Fruit fly (Drosophila melanogaster): ENCODE data around the gene btl.

Gene btl

dm6 chr3L:14053073-14053643 is 22.4 kb upstream of the btl start, which contains the start of the genes CG13484 and Frl (continued):
- no peak for TF ChIP-seq HLH3B (GFP tag; IDR thresholded peaks at IDR 0.05)
- no peak for TF ChIP-seq stc (GFP tag; IDR thresholded peaks at IDR 0.05)
- TF ChIP-seq peb (GFP tag; IDR thresholded peaks at IDR 0.05): no peak; the same call in 1 of the 2 replicates
- no peak for TF ChIP-seq Atf3 (GFP tag; optimal IDR thresholded peaks at IDR 0.05)
- TF ChIP-seq otp (GFP tag; IDR thresholded peaks at IDR 0.05): peak; percentile 55; the same call in 1 of the 3 replicates
- no peak for TF ChIP-seq CG6272 (GFP tag; IDR thresholded peaks at IDR 0.05)
- peak; percentile 39; the same call in 1 of the 2 replicates for TF ChIP-seq CG9932 (GFP tag; IDR thresholded peaks at IDR 0.05)
- TF ChIP-seq ssp (GFP tag; IDR thresholded peaks at IDR 0.05): peak; percentile 29; the same call in 1 of the 2 replicates
- TF ChIP-seq Tbp (GFP tag; optimal IDR thresholded peaks at IDR 0.05): no peak
- TF ChIP-seq CG7963 (GFP tag; IDR thresholded peaks at IDR 0.05; ENCODE audit: partially characterized antibody): no peak
- no peak for TF ChIP-seq CG8765 (GFP tag; IDR thresholded peaks at IDR 0.05)
- TF ChIP-seq HHEX (GFP tag; optimal IDR thresholded peaks at IDR 0.05): no peak
- peak; percentile 26 for TF ChIP-seq CG7928 (GFP tag; optimal IDR thresholded peaks at IDR 0.05)
- peak; percentile 56; the same call in 1 of the 2 replicates for TF ChIP-seq CG13287 (GFP tag; IDR thresholded peaks at IDR 0.05; ENCODE audit: partially characterized antibody)
- TF ChIP-seq CG6654 (GFP tag; optimal IDR thresholded peaks at IDR 0.05): no peak
- no peak for TF ChIP-seq onecut (GFP tag; IDR thresholded peaks at IDR 0.05)
- TF ChIP-seq CG3281 (GFP tag; optimal IDR thresholded peaks at IDR 0.05): no peak
- peak; percentile 29 for TF ChIP-seq zfh2 (GFP tag; optimal IDR thresholded peaks at IDR 0.05)
- peak; percentile 32 for TF ChIP-seq mirr (GFP tag; optimal IDR thresholded peaks at IDR 0.05)
- TF ChIP-seq dimm (GFP tag; IDR thresholded peaks at IDR 0.05): no peak
- no peak for TF ChIP-seq CG8290 (GFP tag; optimal IDR thresholded peaks at IDR 0.05)
- peak; percentile 37 to 89 for TF ChIP-seq CG8290 (tag; optimal IDR thresholded peaks at IDR 0.05)
- peak; percentile 38 for TF ChIP-seq CG8388 (GFP tag; optimal IDR thresholded peaks at IDR 0.05)
- no peak for TF ChIP-seq CG15011 (GFP tag; optimal IDR thresholded peaks at IDR 0.05)
- no peak for TF ChIP-seq Hr3 (GFP tag; optimal IDR thresholded peaks at IDR 0.05)
- peak; percentile 20 for TF ChIP-seq CG2120 (GFP tag; optimal IDR thresholded peaks at IDR 0.05)
- no peak for TF ChIP-seq Gsc (GFP tag; IDR thresholded peaks at IDR 0.05)
- TF ChIP-seq kah (GFP tag; optimal IDR thresholded peaks at IDR 0.05): no peak
- no peak for TF ChIP-seq maf-S (GFP tag; optimal IDR thresholded peaks at IDR 0.05)
- TF ChIP-seq crp (GFP tag; optimal IDR thresholded peaks at IDR 0.05): peak in 1 of 2 experiments; percentile 48
- no peak for TF ChIP-seq Hr78 (GFP tag; optimal IDR thresholded peaks at IDR 0.05)
- peak; percentile 2 for TF ChIP-seq Antp (GFP tag; optimal IDR thresholded peaks at IDR 0.05)
- no peak for TF ChIP-seq CG14667 (GFP tag; IDR thresholded peaks at IDR 0.05)
- TF ChIP-seq pita (GFP tag; optimal IDR thresholded peaks at IDR 0.05): peak; percentile 77
- TF ChIP-seq CG17359 (tag; optimal IDR thresholded peaks at IDR 0.05): no peak
- TF ChIP-seq vvl (GFP tag; IDR thresholded peaks at IDR 0.05): peak; percentile 71
- TF ChIP-seq Dfd (GFP tag; optimal IDR thresholded peaks at IDR 0.05): no peak
- TF ChIP-seq gcm (GFP tag; optimal IDR thresholded peaks at IDR 0.05): peak; percentile 39
- TF ChIP-seq Abd-B (GFP tag; optimal IDR thresholded peaks at IDR 0.05): peak; percentile 72
- TF ChIP-seq dm (GFP tag; optimal IDR thresholded peaks at IDR 0.05): peak; percentile 70
- TF ChIP-seq Ets65A (GFP tag): peak; percentile 85
- no peak for TF ChIP-seq E2f1 (GFP tag; IDR thresholded peaks at IDR 0.05)
- TF ChIP-seq CG34376 (GFP tag; optimal IDR thresholded peaks at IDR 0.05): peak; percentile 48
- peak; percentile 33; the same call in 1 of the 2 replicates for TF ChIP-seq crol (GFP tag; IDR thresholded peaks at IDR 0.05)
- TF ChIP-seq z (GFP tag; IDR thresholded peaks at IDR 0.05): no peak
- no peak for TF ChIP-seq Ada2b (GFP tag; IDR thresholded peaks at IDR 0.05)
- no peak for TF ChIP-seq Hmx (GFP tag; optimal IDR thresholded peaks at IDR 0.05)
- TF ChIP-seq jigr1 (GFP tag; IDR thresholded peaks at IDR 0.05): no peak
- peak; percentile 27; the same call in 1 of the 3 replicates for TF ChIP-seq dysf (GFP tag; IDR thresholded peaks at IDR 0.05)
- no peak for TF ChIP-seq D19B (GFP tag; optimal IDR thresholded peaks at IDR 0.05)
- TF ChIP-seq chinmo (GFP tag; IDR thresholded peaks at IDR 0.05; ENCODE audit: partially characterized antibody): peak; percentile 83
